Worm (Caenorhabditis elegans) whole organism, L1 larva: Measurements from ENCODE around the gene fbxc-19.

Experiments used
- C04F5.9 ChIP-seq: sonication (generic microtip); optimal IDR thresholded peaks from 2 replicates; lab custom pipeline; 2016; ENCODE audit warnings: missing genetic modification characterization, missing compliant biosample characterization
- C16A3.4 ChIP-seq: fragments of 150-350 bp; optimal IDR thresholded peaks from 2 replicates; lab custom pipeline; 2014; ENCODE audit warnings: missing biosample characterization, missing genetic modification characterization
- aha-1 ChIP-seq: fragments of 150-350 bp; optimal IDR thresholded peaks from 2 replicates; lab custom pipeline; 2014; ENCODE audit warnings: missing biosample characterization, missing genetic modification characterization
- ceh-82 ChIP-seq, 3 experiments: fragments of 150-350 bp in 1 of 3; sonication (generic microtip) in 2 of 3; optimal IDR thresholded peaks; 2 replicates each; lab custom pipeline; 2014 to 2017; ENCODE audit warnings: missing biosample characterization in 3 of 3, missing genetic modification characterization in 3 of 3
- ceh-90 ChIP-seq: sonication (generic microtip); optimal IDR thresholded peaks from 2 replicates; lab custom pipeline; 2016; ENCODE audit warnings: missing genetic modification characterization, missing compliant biosample characterization
- dsc-1 ChIP-seq: sonication (generic microtip); optimal IDR thresholded peaks from 2 replicates; lab custom pipeline; 2016; ENCODE audit warnings: mild to moderate bottlenecking, missing genetic modification characterization, missing compliant biosample characterization
- efl-1 ChIP-seq, 4 experiments: fragments of 150-350 bp; optimal IDR thresholded peaks in 3 of 4; peaks in 1 of 4; 1 replicate in 1 of 4; 2 replicates in 3 of 4; lab custom pipeline; 2014; ENCODE audit warnings: missing biosample characterization in 2 of 4, missing genetic modification characterization in 2 of 4, missing genetic modification reagents in 2 of 4
- efl-3 ChIP-seq: fragments of 200-800 bp; sonication (Bioruptor generic); optimal IDR thresholded peaks from 2 replicates; lab custom pipeline; 2018; ENCODE audit warnings: mild to moderate bottlenecking, missing genetic modification characterization, missing compliant biosample characterization
- egl-13 ChIP-seq: sonication (generic microtip); optimal IDR thresholded peaks from 2 replicates; lab custom pipeline; 2016; ENCODE audit warnings: missing genotype, missing genetic modification reagents, missing genetic modification characterization, missing compliant biosample characterization
- elt-2 ChIP-seq: sonication (generic microtip); optimal IDR thresholded peaks from 2 replicates; lab custom pipeline; 2016; ENCODE audit warnings: missing genetic modification characterization, mild to moderate bottlenecking, inconsistent platforms, missing compliant biosample characterization, missing genetic modification reagents
- ets-5 ChIP-seq: fragments of 200-800 bp; sonication (Bioruptor generic); IDR thresholded peaks from 2 replicates; pipeline ENCODE4 v1.3.6; 2022; ENCODE audit warnings: missing genetic modification characterization, missing compliant biosample characterization
- fkh-4 ChIP-seq: sonication (generic microtip); optimal IDR thresholded peaks from 2 replicates; lab custom pipeline; 2016; ENCODE audit warnings: missing compliant biosample characterization, missing genetic modification characterization, borderline replicate concordance
- grh-1 ChIP-seq: fragments of 200-800 bp; sonication (Bioruptor generic); IDR thresholded peaks from 2 replicates; pipeline ENCODE4 v1.3.6; 2022; ENCODE audit warnings: missing genetic modification reagents, missing genetic modification characterization, missing compliant biosample characterization
- hlh-17 ChIP-seq: fragments of 200-800 bp; sonication (Bioruptor generic); optimal IDR thresholded peaks from 2 replicates; lab custom pipeline; 2018; ENCODE audit warnings: missing genetic modification characterization, mild to moderate bottlenecking, missing compliant biosample characterization, moderate library complexity, borderline replicate concordance
- hpl-2 ChIP-seq: fragments of 150-350 bp; optimal IDR thresholded peaks from 2 replicates; lab custom pipeline; 2014; ENCODE audit warnings: missing biosample characterization, missing genetic modification reagents, missing genetic modification characterization
- irx-1 ChIP-seq: sonication (generic microtip); optimal IDR thresholded peaks from 2 replicates; lab custom pipeline; 2016; ENCODE audit warnings: missing genetic modification characterization, missing compliant biosample characterization
- isw-1 ChIP-seq: fragments of 200-800 bp; sonication (Bioruptor generic); IDR thresholded peaks from 2 replicates; pipeline ENCODE4 v1.3.6; 2022; ENCODE audit warnings: missing genetic modification characterization, missing compliant biosample characterization
- lin-35 ChIP-seq, 2 experiments: fragments of 150-350 bp; optimal IDR thresholded peaks; 2 replicates each; lab custom pipeline; 2014; ENCODE audit warnings: missing biosample characterization in 2 of 2, missing genetic modification characterization in 2 of 2, missing genetic modification reagents in 2 of 2
- lin-39 ChIP-seq: fragments of 150-350 bp; optimal IDR thresholded peaks from 2 replicates; lab custom pipeline; 2014; ENCODE audit warnings: missing biosample characterization, missing genetic modification reagents, missing genetic modification characterization
- lsy-2 ChIP-seq, 2 experiments: fragments of 150-350 bp; optimal IDR thresholded peaks; 2 replicates each; lab custom pipeline; 2014; ENCODE audit warnings: missing biosample characterization in 2 of 2, missing genetic modification characterization in 2 of 2
- mdl-1 ChIP-seq, 2 experiments: fragments of 150-350 bp; optimal IDR thresholded peaks; 2 replicates each; lab custom pipeline; 2014 to 2017; ENCODE audit warnings: missing biosample characterization in 2 of 2, missing genetic modification characterization in 2 of 2, inconsistent platforms in 1 of 2
- mef-2 ChIP-seq: fragments of 150-350 bp; optimal IDR thresholded peaks from 2 replicates; lab custom pipeline; 2014; ENCODE audit warnings: missing biosample characterization, missing genetic modification characterization
- mep-1 ChIP-seq: fragments of 150-350 bp; optimal IDR thresholded peaks from 2 replicates; lab custom pipeline; 2014; ENCODE audit warnings: missing biosample characterization, missing genetic modification characterization
- nhr-12 ChIP-seq: sonication (generic microtip); optimal IDR thresholded peaks from 2 replicates; lab custom pipeline; 2017; ENCODE audit warnings: missing biosample characterization, missing genetic modification characterization
- nhr-19 ChIP-seq: fragments of 200-800 bp; sonication (Bioruptor generic); conservative IDR thresholded peaks from 2 replicates; pipeline ENCODE4 v1.3.6; 2022; ENCODE audit warnings: missing genetic modification characterization, missing compliant biosample characterization
- nhr-47 ChIP-seq: sonication (generic microtip); optimal IDR thresholded peaks from 2 replicates; lab custom pipeline; 2016; ENCODE audit warnings: mild to moderate bottlenecking, missing genetic modification characterization, moderate library complexity, missing compliant biosample characterization
- nhr-76 ChIP-seq: sonication (generic microtip); optimal IDR thresholded peaks from 2 replicates; lab custom pipeline; 2017; ENCODE audit warnings: missing biosample characterization, missing genetic modification characterization
- nhr-85 ChIP-seq: sonication (generic microtip); peaks from one replicate; lab custom pipeline; 2016; ENCODE audit warnings: missing genetic modification characterization, inconsistent platforms, missing compliant biosample characterization
- pax-3 ChIP-seq: fragments of 200-800 bp; sonication (Bioruptor generic); optimal IDR thresholded peaks from 2 replicates; lab custom pipeline; 2018; ENCODE audit warnings: mild to moderate bottlenecking, missing genetic modification characterization, moderate library complexity, missing compliant biosample characterization
- pqm-1 ChIP-seq: sonication (generic microtip); optimal IDR thresholded peaks from 3 replicates; lab custom pipeline; 2017; ENCODE audit warnings: missing biosample characterization, missing genetic modification characterization
- sup-37 ChIP-seq: fragments of 200-800 bp; sonication (Bioruptor generic); optimal IDR thresholded peaks from 2 replicates; lab custom pipeline; 2018; ENCODE audit warnings: mild to moderate bottlenecking, missing genetic modification characterization, missing compliant biosample characterization
- swsn-7 ChIP-seq: sonication (generic microtip); optimal IDR thresholded peaks from 2 replicates; lab custom pipeline; 2016; ENCODE audit warnings: missing genetic modification characterization, missing compliant biosample characterization
- tlp-1 ChIP-seq: fragments of 150-350 bp; optimal IDR thresholded peaks from 2 replicates; lab custom pipeline; 2014; ENCODE audit warnings: missing biosample characterization, missing genetic modification characterization
- unc-30 ChIP-seq: sonication (generic microtip); optimal IDR thresholded peaks from 2 replicates; lab custom pipeline; 2017; ENCODE audit warnings: missing biosample characterization, missing genetic modification characterization
- unc-62 ChIP-seq: fragments of 150-350 bp; optimal IDR thresholded peaks from 2 replicates; lab custom pipeline; 2014; ENCODE audit warnings: missing biosample characterization, missing genetic modification reagents, missing genetic modification characterization
- unc-98 ChIP-seq: fragments of 200-800 bp; sonication (Bioruptor generic); IDR thresholded peaks from 2 replicates; pipeline ENCODE4 v1.3.6; 2022; ENCODE audit warnings: missing genetic modification characterization, missing compliant biosample characterization
- vab-15 ChIP-seq: sonication (generic microtip); optimal IDR thresholded peaks from 2 replicates; lab custom pipeline; 2017; ENCODE audit warnings: missing genotype, mild to moderate bottlenecking, missing genetic modification characterization, missing compliant biosample characterization
- zag-1 ChIP-seq: fragments of 150-350 bp; optimal IDR thresholded peaks from 2 replicates; lab custom pipeline; 2014; ENCODE audit warnings: missing biosample characterization, missing genetic modification characterization
- zip-4 ChIP-seq: fragments of 200-800 bp; sonication (Bioruptor generic); optimal IDR thresholded peaks from 2 replicates; lab custom pipeline; 2018; ENCODE audit warnings: mild to moderate bottlenecking, missing genetic modification characterization, moderate library complexity, missing compliant biosample characterization
- ztf-11 ChIP-seq, 2 experiments: sonication (generic microtip); optimal IDR thresholded peaks; 2 replicates each; lab custom pipeline; 2016 to 2017; ENCODE audit warnings: missing genetic modification characterization in 2 of 2, missing biosample characterization in 1 of 2, missing compliant biosample characterization in 1 of 2
- ztf-4 ChIP-seq: fragments of 150-350 bp; optimal IDR thresholded peaks from 2 replicates; lab custom pipeline; 2014; ENCODE audit warnings: missing biosample characterization, missing genetic modification characterization

The fbxc-19 gene

DNA sequence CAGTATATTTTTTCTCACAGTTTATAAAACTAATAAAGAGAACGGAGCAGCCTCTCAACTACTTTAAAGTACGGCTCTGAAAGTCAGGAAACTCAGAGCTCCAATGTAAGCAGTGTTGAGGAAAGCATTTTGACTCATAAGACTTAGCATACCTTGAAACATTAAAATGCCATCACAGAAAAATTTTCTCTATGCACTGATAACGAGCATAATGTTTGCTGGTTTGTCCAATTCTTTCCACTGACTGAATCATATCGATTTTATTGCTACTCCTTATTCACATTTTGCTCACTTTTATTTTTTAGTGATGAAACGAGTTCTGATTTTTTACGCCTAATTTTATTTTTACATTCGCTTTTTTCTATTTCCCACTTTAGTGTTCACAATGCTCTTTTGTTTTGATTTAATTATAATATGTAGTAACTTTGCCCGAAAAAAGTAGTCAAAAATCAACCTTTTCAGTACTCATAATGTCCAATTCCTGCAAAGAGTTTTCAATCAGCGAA, 11.7 kb downstream of the fbxc-19 start, which contains the start of gene math-39:
TSS of gene math-39 (plus strand) at position 456 of the 506 bp plus-strand sequence.
- no peak for TF ChIP-seq egl-13 (tag; lab: Kevin White, UChicago)
- TF ChIP-seq ceh-82 (tag; optimal IDR thresholded peaks at IDR 0.05; lab: Kevin White, UChicago), result no peak
- no peak for TF ChIP-seq nhr-12 (tag; lab: Kevin White, UChicago)
- no peak for TF ChIP-seq unc-62 (GFP tag; lab: Kevin White, UChicago)
- TF ChIP-seq nhr-47 (tag; lab: Kevin White, UChicago), result no peak
- no peak for TF ChIP-seq hlh-17 (GFP tag; lab: Kevin White, UChicago)
- no peak for TF ChIP-seq mef-2 (tag; lab: Kevin White, UChicago)

DNA sequence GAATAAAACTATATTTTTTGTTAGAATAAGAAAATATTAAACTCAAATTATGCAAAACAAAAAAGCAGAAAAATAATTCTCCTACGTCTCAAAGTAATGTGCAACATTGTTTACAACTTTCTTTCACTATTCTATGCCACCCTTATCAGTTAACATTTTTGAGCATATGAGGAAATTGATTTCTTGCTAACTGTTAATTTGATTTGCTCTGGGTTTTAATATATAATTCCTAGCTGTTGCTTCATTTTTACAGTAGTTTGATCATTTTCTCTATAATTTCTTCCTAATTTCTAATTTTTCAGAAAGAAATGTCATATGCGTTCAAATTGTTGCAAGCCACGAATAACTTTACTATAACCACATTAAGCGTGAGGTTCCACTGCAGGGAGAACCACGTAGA, 15.9 kb downstream of the fbxc-19 start, which contains the start of gene T08E11.1:
TSS of gene T08E11.1 (plus strand) at position 301 of the 400 bp plus-strand sequence.
- peak; percentile 47 for TF ChIP-seq elt-2 (tag; lab: Kevin White, UChicago)
- TF ChIP-seq zag-1 (tag; lab: Kevin White, UChicago), result no peak

DNA sequence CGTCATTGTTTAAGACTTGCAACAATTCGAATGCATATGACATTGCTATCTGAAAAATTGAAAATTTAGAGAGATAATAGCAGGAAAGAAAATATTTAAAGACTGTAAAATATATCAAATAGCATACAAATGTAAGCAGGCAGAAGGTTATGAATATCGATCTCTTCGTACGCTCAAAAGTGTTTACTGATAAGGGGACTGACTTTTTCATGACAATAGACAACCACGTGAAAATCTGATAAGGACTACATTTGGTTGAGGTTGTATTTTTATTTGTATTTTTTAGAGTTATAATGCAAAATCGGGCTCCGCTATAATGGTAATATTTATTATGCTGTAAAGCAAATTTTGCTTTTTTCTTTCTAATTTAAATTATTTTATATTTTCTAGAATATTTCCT, 22.6 kb downstream of the fbxc-19 start, which contains the start of the genes C52E2.5 and C52E2.4:
TSS of gene C52E2.5 (minus strand) at position 43 of the 400 bp plus-strand sequence.
TSS of gene C52E2.4 (plus strand) at position 252 of the 400 bp plus-strand sequence.
- TF ChIP-seq vab-15 (tag; lab: Kevin White, UChicago) (no peak), fkh-4 (tag; lab: Kevin White, UChicago) (no peak), elt-2 (tag; lab: Kevin White, UChicago) (peak; percentile 96), egl-13 (tag; lab: Kevin White, UChicago) (peak; percentile 5), ets-5 (no peak), sup-37 (GFP tag; lab: Kevin White, UChicago) (no peak), mdl-1 (tag; optimal IDR thresholded peaks at IDR 0.05; lab: Kevin White, UChicago) (no peak), unc-30 (tag; lab: Kevin White, UChicago) (no peak), aha-1 (tag; lab: Kevin White, UChicago) (no peak), hpl-2 (GFP tag; lab: Kevin White, UChicago) (no peak), lsy-2 (tag; optimal IDR thresholded peaks at IDR 0.05; lab: Kevin White, UChicago) (no peak), zip-4 (GFP tag; lab: Kevin White, UChicago) (no peak), lin-39 (tag; lab: Kevin White, UChicago) (no peak), lin-35 (GFP tag; optimal IDR thresholded peaks at IDR 0.05; lab: Kevin White, UChicago) (peak in 1 of 2 experiments; percentile 34), ztf-4 (no peak), pax-3 (tag; lab: Kevin White, UChicago) (no peak), pqm-1 (tag; lab: Kevin White, UChicago) (peak; percentile 16), efl-1 (optimal IDR thresholded peaks at IDR 0.05; lab: Kevin White, UChicago) (no peak), efl-1 (GFP tag; optimal IDR thresholded peaks at IDR 0.05 in 1 of 2; lab: Kevin White, UChicago) (peak in 1 of 2 experiments; percentile 16), irx-1 (tag; lab: Kevin White, UChicago) (no peak), dsc-1 (tag; lab: Kevin White, UChicago) (no peak), nhr-76 (tag; lab: Kevin White, UChicago) (no peak), efl-3 (GFP tag; lab: Kevin White, UChicago) (no peak), ceh-90 (tag; lab: Kevin White, UChicago) (no peak), nhr-19 (GFP tag; lab: Robert Waterston, UW) (no peak), tlp-1 (peak; percentile 45), swsn-7 (tag; lab: Kevin White, UChicago) (no peak), isw-1 (no peak), ztf-11 (tag; optimal IDR thresholded peaks at IDR 0.05; lab: Kevin White, UChicago) (no peak)

- TF ChIP-seq nhr-85, result no peak
- no peak for TF ChIP-seq ztf-4
- TF ChIP-seq mep-1 (tag; lab: Kevin White, UChicago), result no peak
- TF ChIP-seq unc-98 (GFP tag; lab: Robert Waterston, UW), result no peak
- TF ChIP-seq unc-62 (GFP tag; lab: Kevin White, UChicago), result no peak
- no peak for TF ChIP-seq grh-1 (GFP tag; lab: Robert Waterston, UW)
- no peak for TF ChIP-seq sup-37 (GFP tag; lab: Kevin White, UChicago)
- TF ChIP-seq ceh-90 (tag; lab: Kevin White, UChicago), result no peak
- no peak for TF ChIP-seq C04F5.9 (tag; lab: Kevin White, UChicago)
- no peak for TF ChIP-seq C16A3.4 (tag; lab: Kevin White, UChicago)
- TF ChIP-seq, all 84 proteins: peak for 0
Observed at ce11 chrII:1844552-1844951, 24.3 kb downstream of the fbxc-19 start.
